Fruit fly (Drosophila melanogaster) whole organism, adult: Measurements from ENCODE around the gene CG31142.

Experiments used
- CG14711 ChIP-seq: fragments of 200-800 bp; sonication (Bioruptor generic); optimal IDR thresholded peaks from 2 replicates; lab custom pipeline; 2018; ENCODE audit warnings: missing biosample characterization, mild to moderate bottlenecking, missing genetic modification characterization, moderate library complexity
- CG1620 ChIP-seq: fragments of 200-800 bp; sonication (Bioruptor generic); optimal IDR thresholded peaks from 2 replicates; lab custom pipeline; 2016; ENCODE audit warnings: missing biosample characterization, missing genetic modification characterization
- CG33017 ChIP-seq: fragments of 200-800 bp; sonication (Bioruptor generic); optimal IDR thresholded peaks from 2 replicates; lab custom pipeline; 2018; ENCODE audit warnings: missing biosample characterization, mild to moderate bottlenecking, missing genetic modification characterization, moderate library complexity
- CG7101 ChIP-seq: fragments of 200-800 bp; sonication (Bioruptor generic); optimal IDR thresholded peaks from 2 replicates; lab custom pipeline; 2018; ENCODE audit warnings: missing biosample characterization, mild to moderate bottlenecking, missing genetic modification characterization, moderate library complexity
- Clk ChIP-seq: fragments of 200-800 bp; sonication (Bioruptor generic); optimal IDR thresholded peaks from 2 replicates; lab custom pipeline; 2017; ENCODE audit warnings: missing biosample characterization, missing genetic modification characterization
- Crg-1 ChIP-seq: fragments of 200-800 bp; sonication (Bioruptor generic); optimal IDR thresholded peaks from 2 replicates; lab custom pipeline; 2016; ENCODE audit warnings: missing biosample characterization, missing genetic modification characterization
- Hr96 ChIP-seq: fragments of 200-800 bp; sonication (Bioruptor generic); optimal IDR thresholded peaks from 2 replicates; lab custom pipeline; 2016; ENCODE audit warnings: missing biosample characterization, missing genetic modification characterization
- Mnt ChIP-seq: fragments of 200-800 bp; sonication (Bioruptor generic); optimal IDR thresholded peaks from 2 replicates; lab custom pipeline; 2016; ENCODE audit warnings: missing biosample characterization, mild to moderate bottlenecking, missing genetic modification characterization
- cic ChIP-seq: fragments of 200-800 bp; sonication (Bioruptor generic); optimal IDR thresholded peaks from 2 replicates; lab custom pipeline; 2017; ENCODE audit warnings: missing biosample characterization, mild to moderate bottlenecking, missing genetic modification characterization, moderate library complexity
- kay ChIP-seq: fragments of 200-800 bp; sonication (Bioruptor generic); peaks from one replicate; lab custom pipeline; 2016; ENCODE audit warnings: missing biosample characterization, missing genetic modification characterization, borderline replicate concordance
- ovo ChIP-seq: fragments of 200-800 bp; sonication (Bioruptor generic); optimal IDR thresholded peaks from 2 replicates; lab custom pipeline; 2016; ENCODE audit warnings: missing biosample characterization, missing genetic modification characterization

DNA sequence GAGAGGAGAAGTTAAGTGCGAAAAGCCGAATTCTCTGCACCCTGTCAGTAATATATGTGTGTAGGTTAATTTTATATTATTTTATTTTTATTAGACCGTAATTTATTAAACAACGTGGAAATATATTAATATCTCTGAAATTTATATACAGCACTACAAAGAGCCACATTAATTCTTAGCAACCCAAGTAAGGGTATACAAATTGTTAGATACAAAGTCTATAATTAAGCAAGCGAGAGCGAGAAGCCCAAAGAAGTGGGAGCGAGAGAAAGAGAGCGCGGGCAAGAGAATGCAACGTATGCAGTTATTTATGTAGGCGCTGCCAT lies 42.0 kb upstream of the CG31142 start:
- TF ChIP-seq Clk (GFP tag; lab: Kevin White, UChicago) (no peak), ovo (GFP tag; lab: Kevin White, UChicago) (no peak), CG14711 (peak; percentile 90), CG33017 (peak; percentile 74), Hr96 (GFP tag; lab: Kevin White, UChicago) (no peak), Crg-1 (GFP tag; lab: Kevin White, UChicago) (peak; percentile 60), Mnt (GFP tag; lab: Kevin White, UChicago) (no peak), CG1620 (GFP tag; lab: Kevin White, UChicago) (peak; percentile 47), cic (GFP tag; lab: Kevin White, UChicago) (no peak), kay (peak; percentile 66), CG7101 (peak; percentile 88)
